Fruit fly (Drosophila melanogaster): ENCODE measurements around the gene CG44837.

Gene CG44837

dm6 chr3L:11878815-11879214 lies 59.9 kb downstream of the CG44837 start, which contains the start of gene Sprn:
Sprn (plus strand) TSS chr3L:11879115.
- no peak for TF ChIP-seq psq (optimal IDR thresholded peaks at IDR 0.05)
- no peak for TF ChIP-seq EcR (GFP tag; optimal IDR thresholded peaks at IDR 0.05)
- TF ChIP-seq CG8478 (optimal IDR thresholded peaks at IDR 0.05): no peak
- no peak for TF ChIP-seq usp (GFP tag; optimal IDR thresholded peaks at IDR 0.05)
- no peak for TF ChIP-seq Dll (optimal IDR thresholded peaks at IDR 0.05)
- TF ChIP-seq pan (optimal IDR thresholded peaks at IDR 0.05): no peak

DNA sequence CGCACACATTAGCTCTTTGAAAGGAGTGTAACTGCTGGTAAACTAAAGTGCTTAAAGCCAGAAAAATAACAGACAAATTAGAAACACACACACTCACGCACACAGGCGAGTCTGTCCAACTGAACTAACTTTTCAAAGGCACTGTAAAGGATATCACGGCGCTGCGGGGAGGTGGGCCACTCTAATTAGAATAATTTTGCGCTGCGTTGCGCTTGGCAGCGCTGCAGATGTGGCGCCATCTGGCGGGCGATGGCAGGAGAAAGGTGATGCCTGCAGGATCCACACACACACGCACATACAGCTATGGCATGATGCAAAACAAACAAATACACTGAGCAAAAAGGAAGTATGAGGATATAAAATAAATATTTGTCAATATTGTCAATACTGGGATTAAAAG lies 62.6 kb downstream of the CG44837 start:
- TF ChIP-seq EcR (GFP tag; optimal IDR thresholded peaks at IDR 0.05) (no peak), Dll (optimal IDR thresholded peaks at IDR 0.05) (no peak), CG8478 (optimal IDR thresholded peaks at IDR 0.05) (no peak), usp (GFP tag; optimal IDR thresholded peaks at IDR 0.05) (no peak), pan (optimal IDR thresholded peaks at IDR 0.05) (no peak)

DNA sequence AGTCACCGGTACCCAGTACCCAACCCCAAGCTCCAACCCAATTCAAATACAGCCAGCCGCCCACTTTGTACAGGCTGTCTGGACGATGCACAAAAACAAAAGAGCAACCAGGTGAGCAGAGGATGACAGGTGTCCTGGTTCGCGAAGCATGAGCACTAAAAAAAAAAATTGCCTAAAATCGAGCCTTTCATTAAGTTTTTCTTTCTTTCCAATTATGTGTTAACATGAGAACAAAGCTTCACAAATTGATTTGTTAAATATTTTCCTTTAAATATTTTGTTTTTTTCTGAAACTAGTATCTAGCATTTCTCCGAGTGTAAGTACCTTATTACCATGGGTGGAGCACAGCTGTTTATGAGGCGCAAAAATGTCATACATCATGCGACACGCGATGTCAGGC lies 63.9 kb downstream of the CG44837 start:
- TF ChIP-seq CG8478 (optimal IDR thresholded peaks at IDR 0.05) (no peak), usp (GFP tag; optimal IDR thresholded peaks at IDR 0.05) (no peak), psq (optimal IDR thresholded peaks at IDR 0.05) (no peak), Dll (optimal IDR thresholded peaks at IDR 0.05) (no peak), EcR (GFP tag; optimal IDR thresholded peaks at IDR 0.05) (no peak), pan (optimal IDR thresholded peaks at IDR 0.05) (no peak)

DNA sequence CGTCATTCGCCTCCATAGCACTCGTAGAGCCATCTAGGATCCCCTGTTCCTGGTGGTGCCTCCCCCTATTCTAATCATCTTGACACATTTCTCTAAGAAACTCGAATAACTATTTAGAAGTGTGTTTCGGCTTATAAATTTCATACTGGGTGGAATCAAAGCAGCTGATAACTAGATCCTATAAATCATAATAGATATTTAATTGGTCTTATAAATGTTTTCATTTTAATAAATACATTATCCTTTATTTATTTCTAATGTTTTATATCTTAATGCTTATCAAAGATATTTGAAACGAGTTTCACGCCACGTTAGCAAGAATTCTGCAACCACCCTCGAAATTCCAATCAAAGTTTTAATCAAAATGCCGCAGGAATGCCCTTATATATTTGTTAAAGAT lies 67.5 kb downstream of the CG44837 start, which contains the start of gene CG5906:
Gene CG5906 (minus strand): TSS at position 101 of the 400 bp plus-strand sequence.
- TF ChIP-seq CG8478 (optimal IDR thresholded peaks at IDR 0.05): no peak
- TF ChIP-seq Dll (optimal IDR thresholded peaks at IDR 0.05): no peak
- no peak for TF ChIP-seq usp (GFP tag; optimal IDR thresholded peaks at IDR 0.05)
- TF ChIP-seq psq (optimal IDR thresholded peaks at IDR 0.05): no peak

- no peak for TF ChIP-seq Dll (optimal IDR thresholded peaks at IDR 0.05)
- no peak for TF ChIP-seq pan (optimal IDR thresholded peaks at IDR 0.05)
- TF ChIP-seq psq (optimal IDR thresholded peaks at IDR 0.05): no peak
- TF ChIP-seq CG8478 (optimal IDR thresholded peaks at IDR 0.05): no peak
- no peak for TF ChIP-seq EcR (GFP tag; optimal IDR thresholded peaks at IDR 0.05)
- TF ChIP-seq usp (GFP tag; optimal IDR thresholded peaks at IDR 0.05): no peak
Measured at dm6 chr3L:11869328-11869727, 69.3 kb downstream of the CG44837 start.

DNA sequence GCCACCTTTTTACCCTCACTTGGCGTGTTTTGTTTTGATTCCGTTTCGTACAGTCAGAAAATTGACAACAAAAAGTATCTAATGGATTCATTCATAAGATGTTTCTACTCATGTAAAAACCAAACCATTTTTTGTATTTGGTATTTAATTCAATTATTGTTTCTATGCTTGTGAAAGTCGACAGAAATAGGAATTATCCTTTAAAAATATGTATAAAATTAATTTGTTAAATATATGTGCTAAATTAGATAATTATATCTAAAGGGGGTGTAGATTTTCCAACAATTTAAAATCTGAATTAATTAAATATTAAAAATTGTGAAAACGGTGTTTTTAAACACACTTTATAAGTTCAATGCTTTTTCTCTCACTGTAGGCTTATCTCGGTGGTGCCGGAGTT lies 75.1 kb downstream of the CG44837 start:
- TF ChIP-seq Dll (optimal IDR thresholded peaks at IDR 0.05) (no peak), usp (GFP tag; optimal IDR thresholded peaks at IDR 0.05) (no peak), EcR (GFP tag; optimal IDR thresholded peaks at IDR 0.05) (no peak), psq (optimal IDR thresholded peaks at IDR 0.05) (no peak), CG8478 (optimal IDR thresholded peaks at IDR 0.05) (no peak), pan (optimal IDR thresholded peaks at IDR 0.05) (no peak)

DNA sequence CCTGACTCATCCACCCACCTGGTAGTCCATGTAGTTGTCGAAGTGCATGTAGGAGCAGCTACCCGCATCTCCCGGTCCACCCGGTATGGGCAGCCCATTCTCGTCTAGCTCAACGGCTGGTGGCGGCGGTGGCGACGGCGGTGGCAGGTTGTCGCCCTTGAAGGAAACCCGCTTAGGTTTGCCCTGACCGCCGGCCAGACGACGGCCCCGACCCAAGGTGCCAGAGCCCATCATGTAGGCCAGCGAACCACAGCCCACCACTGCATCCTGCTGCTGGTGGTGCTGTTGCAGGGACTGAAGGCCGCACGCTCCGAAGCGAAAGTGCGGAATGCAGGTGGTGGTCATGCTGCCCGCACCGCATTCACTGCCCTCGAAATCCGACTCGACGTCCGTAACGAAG lies 76.4 kb downstream of the CG44837 start:
- TF ChIP-seq pan (optimal IDR thresholded peaks at IDR 0.05) (no peak), CG8478 (optimal IDR thresholded peaks at IDR 0.05) (no peak), psq (optimal IDR thresholded peaks at IDR 0.05) (no peak), usp (GFP tag; optimal IDR thresholded peaks at IDR 0.05) (no peak), EcR (GFP tag; optimal IDR thresholded peaks at IDR 0.05) (no peak), Dll (optimal IDR thresholded peaks at IDR 0.05) (no peak)

DNA sequence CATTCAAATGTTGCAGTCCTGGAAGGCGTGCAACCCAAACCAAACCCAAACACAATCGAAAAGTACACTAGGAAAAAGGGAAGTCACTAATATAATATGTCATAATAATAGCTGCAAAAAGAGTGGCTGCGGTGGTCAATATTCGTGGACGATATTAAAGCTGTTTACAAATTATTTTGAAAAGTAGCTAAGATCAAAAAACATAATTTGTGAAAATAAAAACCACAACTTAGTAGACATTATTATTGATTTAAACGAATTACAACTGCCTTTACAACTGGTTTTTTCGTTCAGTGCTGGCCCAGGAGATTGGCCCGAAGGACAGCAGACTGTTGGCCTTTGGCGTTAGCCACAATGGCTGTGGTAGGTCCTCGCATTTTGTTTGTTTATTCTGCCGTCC lies 79.9 kb downstream of the CG44837 start:
- TF ChIP-seq psq (optimal IDR thresholded peaks at IDR 0.05): no peak
- no peak for TF ChIP-seq EcR (GFP tag; optimal IDR thresholded peaks at IDR 0.05)
- no peak for TF ChIP-seq pan (optimal IDR thresholded peaks at IDR 0.05)
- TF ChIP-seq Dll (optimal IDR thresholded peaks at IDR 0.05): no peak
- TF ChIP-seq usp (GFP tag; optimal IDR thresholded peaks at IDR 0.05): no peak
- TF ChIP-seq CG8478 (optimal IDR thresholded peaks at IDR 0.05): no peak

DNA sequence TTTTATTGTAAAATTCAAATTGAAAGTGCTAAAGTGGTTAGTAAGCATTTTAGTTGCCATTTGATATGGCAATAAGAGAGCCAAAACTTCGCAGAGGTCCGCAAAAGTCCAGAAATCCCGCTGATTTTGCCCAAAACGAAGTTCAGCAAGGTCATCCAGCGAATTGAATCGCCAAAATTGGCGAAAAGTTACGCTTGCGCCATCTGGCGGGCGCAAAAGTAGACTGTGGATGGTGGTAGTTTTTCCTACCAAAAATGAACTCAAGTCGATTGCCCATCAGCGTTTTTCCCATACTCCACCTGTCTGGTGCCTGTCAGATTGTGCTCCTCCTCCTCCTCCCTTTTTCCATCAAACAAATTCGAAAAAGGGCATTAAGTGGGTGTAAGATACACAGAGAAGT lies 85.7 kb downstream of the CG44837 start:
- TF ChIP-seq psq (optimal IDR thresholded peaks at IDR 0.05) (no peak), pan (optimal IDR thresholded peaks at IDR 0.05) (no peak), Dll (optimal IDR thresholded peaks at IDR 0.05) (no peak), usp (GFP tag; optimal IDR thresholded peaks at IDR 0.05) (no peak), EcR (GFP tag; optimal IDR thresholded peaks at IDR 0.05) (no peak), CG8478 (optimal IDR thresholded peaks at IDR 0.05) (no peak)

DNA sequence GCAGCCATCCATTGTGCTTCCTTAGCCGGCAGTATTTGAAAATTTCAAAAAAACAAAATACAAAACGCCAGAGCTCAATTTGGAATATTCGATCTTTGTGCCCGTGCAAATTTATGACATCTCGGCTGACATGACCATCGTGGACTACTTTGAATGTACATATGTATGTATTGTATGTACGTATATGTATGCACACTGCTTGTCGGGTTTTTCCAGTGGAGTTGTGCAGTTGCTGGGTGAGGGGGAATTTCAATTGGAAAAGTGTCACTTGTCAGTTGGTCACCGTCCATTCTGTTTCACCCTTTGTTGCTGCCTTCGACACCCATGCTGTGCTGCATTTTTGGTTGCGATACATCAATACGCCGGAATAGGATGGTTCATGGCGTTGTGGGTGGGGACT lies 91.0 kb downstream of the CG44837 start, which contains the start of gene CG12521:
Gene CG12521 (minus strand): TSS at position 101 of the 400 bp plus-strand sequence.
- no peak for TF ChIP-seq Dll (optimal IDR thresholded peaks at IDR 0.05)

DNA sequence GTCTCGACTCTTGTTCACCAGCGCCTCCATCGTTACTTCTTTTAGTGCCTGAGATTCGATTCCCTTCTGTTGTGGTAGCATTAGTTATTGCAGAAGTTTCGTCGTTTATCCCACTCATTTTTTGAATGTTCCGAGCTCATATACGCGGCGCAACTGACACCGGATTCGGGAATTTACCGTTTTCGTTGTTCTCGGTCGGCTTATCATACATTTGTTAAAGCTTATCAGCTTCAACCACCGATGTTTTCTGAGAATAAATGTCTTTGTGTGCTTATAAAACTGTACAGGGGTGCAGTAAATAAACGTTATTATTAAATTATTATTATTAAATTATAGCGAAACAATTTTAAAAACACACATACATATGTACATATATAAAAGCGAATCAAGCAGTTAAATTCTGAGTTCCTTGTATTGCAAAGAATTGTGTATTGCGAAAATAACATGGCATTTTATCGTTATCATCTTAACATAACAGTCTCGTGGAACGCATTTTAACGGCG lies 102.0 kb downstream of the CG44837 start, which contains the start of gene CG43064:
Gene CG43064 (minus strand): TSS at position 147 of the 503 bp plus-strand sequence.
- TF ChIP-seq Dll (optimal IDR thresholded peaks at IDR 0.05) (no peak), psq (optimal IDR thresholded peaks at IDR 0.05) (no peak)

- TF ChIP-seq psq (optimal IDR thresholded peaks at IDR 0.05) (no peak), CG8478 (optimal IDR thresholded peaks at IDR 0.05) (no peak), EcR (GFP tag; optimal IDR thresholded peaks at IDR 0.05) (no peak), pan (optimal IDR thresholded peaks at IDR 0.05) (no peak), usp (GFP tag; optimal IDR thresholded peaks at IDR 0.05) (no peak)
Measured at dm6 chr3L:11833296-11833717, 105.4 kb downstream of the CG44837 start, which contains the start of gene CycA. CycA (minus strand) TSS chr3L:11833578.
